Fruit fly (Drosophila melanogaster) whole organism, larva: ENCODE results near the gene rols.

Experiments used
- noc ChIP-seq: fragments of 200-800 bp; sonication (Bioruptor generic); optimal IDR thresholded peaks from 3 replicates; lab custom pipeline; 2019; ENCODE audit warnings: missing biosample characterization, mild to moderate bottlenecking, missing genetic modification characterization, moderate library complexity

rols gene

dm6 chr3L:12064759-12065158 is at the start of gene rols:
Gene rols (minus strand): TSS chr3L:12064859.
- no peak for TF ChIP-seq noc (tag; lab: Kevin White, UChicago)

dm6 chr3L:12114188-12114587 is 49.5 kb upstream of the rols start:
- TF ChIP-seq noc (tag; lab: Kevin White, UChicago) = no peak

- no peak for TF ChIP-seq noc (tag; lab: Kevin White, UChicago)
Observed at dm6 chr3L:12113589-12113988, 48.9 kb upstream of the rols start.

dm6 chr3L:12112967-12113366 is 48.3 kb upstream of the rols start:
- TF ChIP-seq noc (tag; lab: Kevin White, UChicago) = no peak

- TF ChIP-seq noc (tag; lab: Kevin White, UChicago) = no peak
Observed at dm6 chr3L:12111081-12111958, 46.7 kb upstream of the rols start.

- TF ChIP-seq noc (tag; lab: Kevin White, UChicago) = no peak
Observed at dm6 chr3L:12109045-12109632, 44.5 kb upstream of the rols start.

- no peak for TF ChIP-seq noc (tag; lab: Kevin White, UChicago)
Observed at dm6 chr3L:12108515-12108914, 43.9 kb upstream of the rols start.

- no peak for TF ChIP-seq noc (tag; lab: Kevin White, UChicago)
Observed at dm6 chr3L:12107378-12107777, 42.7 kb upstream of the rols start.

dm6 chr3L:12101924-12102383 is 37.3 kb upstream of the rols start:
- peak; percentile 29 for TF ChIP-seq noc (tag; lab: Kevin White, UChicago)

- TF ChIP-seq noc (tag; lab: Kevin White, UChicago) = no peak
Observed at dm6 chr3L:12099329-12100031, 34.8 kb upstream of the rols start.

- no peak for TF ChIP-seq noc (tag; lab: Kevin White, UChicago)
Observed at dm6 chr3L:12096799-12097662, 32.4 kb upstream of the rols start.

- TF ChIP-seq noc (tag; lab: Kevin White, UChicago) = no peak
Observed at dm6 chr3L:12095960-12096359, 31.3 kb upstream of the rols start.

dm6 chr3L:12092860-12093359 is 28.3 kb upstream of the rols start:
- no peak for TF ChIP-seq noc (tag; lab: Kevin White, UChicago)

- TF ChIP-seq noc (tag; lab: Kevin White, UChicago) = peak; percentile 59
Observed at dm6 chr3L:12090898-12091685, 26.4 kb upstream of the rols start.
